Worm (Caenorhabditis elegans) whole organism, late embryonic: ENCODE data around the gene try-11.

Experiments used
- C38D4.7 ChIP-seq: fragments of 200-800 bp; sonication (Bioruptor generic); optimal IDR thresholded peaks from 2 replicates; lab custom pipeline; 2018; ENCODE audit warnings: mild to moderate bottlenecking, missing genetic modification characterization, moderate library complexity, missing compliant biosample characterization
- F13H6.1 ChIP-seq: sonication (generic microtip); optimal IDR thresholded peaks from 2 replicates; lab custom pipeline; 2016; ENCODE audit warnings: missing genetic modification characterization, missing compliant biosample characterization
- K09A11.1 ChIP-seq: sonication (generic microtip); optimal IDR thresholded peaks from 2 replicates; lab custom pipeline; 2017; ENCODE audit warnings: antibody characterized with exemption, mild to moderate bottlenecking, missing genetic modification characterization, missing compliant biosample characterization; ENCODE audit not compliant: insufficient read depth
- Y22D7AL.16 ChIP-seq: sonication (generic microtip); optimal IDR thresholded peaks from 2 replicates; lab custom pipeline; 2016; ENCODE audit warnings: missing genetic modification characterization, missing compliant biosample characterization
- ahr-1 ChIP-seq: sonication (generic microtip); optimal IDR thresholded peaks from 2 replicates; lab custom pipeline; 2016; ENCODE audit warnings: missing genetic modification characterization, missing compliant biosample characterization
- ceh-14 ChIP-seq: sonication (generic microtip); optimal IDR thresholded peaks from 2 replicates; lab custom pipeline; 2016; ENCODE audit warnings: missing genotype, missing genetic modification characterization, missing compliant biosample characterization
- ceh-2 ChIP-seq: sonication (generic microtip); optimal IDR thresholded peaks from 2 replicates; lab custom pipeline; 2016; ENCODE audit warnings: missing genotype, missing genetic modification characterization, missing compliant biosample characterization
- ceh-22 ChIP-seq: sonication (generic microtip); optimal IDR thresholded peaks from 2 replicates; lab custom pipeline; 2017; ENCODE audit warnings: missing biosample characterization, missing genetic modification characterization
- ceh-31 ChIP-seq: sonication (generic microtip); optimal IDR thresholded peaks from 2 replicates; lab custom pipeline; 2016; ENCODE audit warnings: missing genetic modification characterization, missing compliant biosample characterization
- ceh-34 ChIP-seq: sonication (generic microtip); optimal IDR thresholded peaks from 2 replicates; lab custom pipeline; 2016; ENCODE audit warnings: mild to moderate bottlenecking, missing genetic modification characterization, missing compliant biosample characterization
- ceh-45 ChIP-seq: fragments of 200-800 bp; sonication (Bioruptor generic); IDR thresholded peaks from 2 replicates; pipeline ENCODE4 v1.3.6; 2022; ENCODE audit warnings: missing genetic modification reagents, missing genetic modification characterization, missing compliant biosample characterization
- che-1 ChIP-seq: sonication (generic microtip); optimal IDR thresholded peaks from 2 replicates; lab custom pipeline; 2016; ENCODE audit warnings: mild to moderate bottlenecking, missing genetic modification characterization, missing compliant biosample characterization
- dve-1 ChIP-seq: sonication (generic microtip); optimal IDR thresholded peaks from 2 replicates; lab custom pipeline; 2017; ENCODE audit warnings: antibody characterized with exemption, mild to moderate bottlenecking, missing genetic modification characterization, missing compliant biosample characterization
- ets-4 ChIP-seq: sonication (generic microtip); optimal IDR thresholded peaks from 2 replicates; lab custom pipeline; 2016; ENCODE audit warnings: missing genetic modification characterization, missing compliant biosample characterization
- eyg-1 ChIP-seq: sonication (generic microtip); optimal IDR thresholded peaks from 2 replicates; lab custom pipeline; 2016; ENCODE audit warnings: missing genotype, missing genetic modification characterization, missing compliant biosample characterization
- fkh-10 ChIP-seq: fragments of 150-350 bp; optimal IDR thresholded peaks from 2 replicates; lab custom pipeline; 2014; ENCODE audit warnings: missing biosample characterization, missing genetic modification reagents, missing genetic modification characterization
- fkh-6 ChIP-seq: sonication (generic microtip); optimal IDR thresholded peaks from 2 replicates; lab custom pipeline; 2016; ENCODE audit warnings: missing genetic modification characterization, missing compliant biosample characterization
- gmeb-2 ChIP-seq: sonication (generic microtip); optimal IDR thresholded peaks from 2 replicates; lab custom pipeline; 2016; ENCODE audit warnings: missing genetic modification characterization, inconsistent platforms, missing compliant biosample characterization
- hlh-6 ChIP-seq: sonication (generic microtip); optimal IDR thresholded peaks from 2 replicates; lab custom pipeline; 2016; ENCODE audit warnings: missing genotype, missing genetic modification characterization, missing compliant biosample characterization
- hlh-8 ChIP-seq: sonication (generic microtip); optimal IDR thresholded peaks from 2 replicates; lab custom pipeline; 2016; ENCODE audit warnings: missing genotype, missing genetic modification characterization, missing compliant biosample characterization
- madf-2 ChIP-seq: sonication (generic microtip); optimal IDR thresholded peaks from 2 replicates; lab custom pipeline; 2017; ENCODE audit warnings: missing genetic modification characterization, missing compliant biosample characterization
- mec-3 ChIP-seq: sonication (generic microtip); optimal IDR thresholded peaks from 2 replicates; lab custom pipeline; 2016; ENCODE audit warnings: borderline replicate concordance, missing genetic modification characterization, missing compliant biosample characterization
- nfya-1 ChIP-seq: sonication (generic microtip); optimal IDR thresholded peaks from 2 replicates; lab custom pipeline; 2017; ENCODE audit warnings: missing genetic modification characterization, mild to moderate bottlenecking, missing compliant biosample characterization, antibody characterized with exemption, moderate library complexity
- nhr-232 ChIP-seq: sonication (generic microtip); optimal IDR thresholded peaks from 2 replicates; lab custom pipeline; 2016; ENCODE audit warnings: missing genetic modification characterization, missing compliant biosample characterization
- npax-4 ChIP-seq: sonication (generic microtip); optimal IDR thresholded peaks from 2 replicates; lab custom pipeline; 2016; ENCODE audit warnings: missing genetic modification characterization, missing compliant biosample characterization
- pat-9 ChIP-seq: fragments of 200-800 bp; sonication (Bioruptor generic); optimal IDR thresholded peaks from 2 replicates; lab custom pipeline; 2018; ENCODE audit warnings: mild to moderate bottlenecking, missing genetic modification characterization, moderate library complexity, missing compliant biosample characterization
- pha-4 ChIP-seq: fragments of 150-350 bp; optimal IDR thresholded peaks from 2 replicates; lab custom pipeline; 2018; ENCODE audit warnings: missing biosample characterization, missing genetic modification reagents, missing genetic modification characterization
- ref-2 ChIP-seq: sonication (generic microtip); optimal IDR thresholded peaks from 2 replicates; lab custom pipeline; 2016; ENCODE audit warnings: missing genetic modification characterization, missing compliant biosample characterization
- sdc-2 ChIP-seq: sonication (generic microtip); optimal IDR thresholded peaks from 2 replicates; lab custom pipeline; 2016; ENCODE audit warnings: missing genotype, missing genetic modification characterization, missing compliant biosample characterization
- syd-9 ChIP-seq: sonication (generic microtip); optimal IDR thresholded peaks from 2 replicates; lab custom pipeline; 2016; ENCODE audit warnings: mild to moderate bottlenecking, missing genetic modification characterization, moderate library complexity, missing compliant biosample characterization
- tbx-7 ChIP-seq: sonication (generic microtip); optimal IDR thresholded peaks from 2 replicates; lab custom pipeline; 2016; ENCODE audit warnings: missing genotype, missing genetic modification characterization, missing compliant biosample characterization
- ttx-3 ChIP-seq: sonication (generic microtip); optimal IDR thresholded peaks from 2 replicates; lab custom pipeline; 2016; ENCODE audit warnings: missing genetic modification reagents, missing genetic modification characterization, missing compliant biosample characterization
- unc-42 ChIP-seq: sonication (generic microtip); optimal IDR thresholded peaks from 2 replicates; lab custom pipeline; 2016; ENCODE audit warnings: missing genotype, missing genetic modification characterization, missing compliant biosample characterization
- unc-55 ChIP-seq: sonication (generic microtip); optimal IDR thresholded peaks from 2 replicates; lab custom pipeline; 2017; ENCODE audit warnings: missing biosample characterization, missing genetic modification reagents, missing genetic modification characterization

The try-11 gene

ce11 chrV:7451421-7451820 is at the start of gene try-11:
TSS of gene try-11 (plus strand) at chrV:7451721.
- TF ChIP-seq ceh-22 (tag; lab: Kevin White, UChicago): no peak
- no peak for TF ChIP-seq fkh-10 (GFP tag; lab: Kevin White, UChicago)
- TF ChIP-seq hlh-6 (tag; lab: Kevin White, UChicago): no peak
- TF ChIP-seq hlh-8 (tag; lab: Kevin White, UChicago): no peak

- TF ChIP-seq nhr-232 (tag; lab: Kevin White, UChicago): no peak
- no peak for TF ChIP-seq syd-9 (tag; lab: Kevin White, UChicago)
Observed at ce11 chrV:7402355-7402754, 49.2 kb upstream of the try-11 start, which contains the start of gene srj-13. TSS of gene srj-13 (plus strand) at chrV:7402655.

DNA sequence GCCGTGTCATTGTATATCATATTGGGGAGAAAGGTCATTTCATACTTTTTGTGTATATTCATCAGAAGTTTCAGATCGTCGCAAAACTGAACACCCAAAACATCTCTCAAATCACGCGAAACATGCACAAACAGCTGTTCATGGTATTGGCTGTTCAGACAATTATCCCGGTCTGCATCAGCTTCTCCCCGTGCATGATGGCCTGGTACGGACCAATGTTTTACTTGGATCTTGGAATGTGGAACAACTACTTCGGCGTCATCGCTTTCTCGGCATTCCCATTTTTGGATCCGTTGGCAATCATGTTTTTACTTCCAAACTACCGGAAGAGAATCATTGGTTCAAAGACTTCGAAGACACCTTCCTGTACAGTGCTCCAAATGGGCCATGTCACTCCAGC is 48.0 kb upstream of the try-11 start:
- TF ChIP-seq nhr-232 (tag; lab: Kevin White, UChicago): no peak
- TF ChIP-seq madf-2 (tag; lab: Kevin White, UChicago): no peak
- no peak for TF ChIP-seq ceh-45 (GFP tag; lab: Robert Waterston, UW)
- TF ChIP-seq gmeb-2 (tag; lab: Kevin White, UChicago): no peak
- TF ChIP-seq K09A11.1: no peak
- TF ChIP-seq ceh-2 (tag; lab: Kevin White, UChicago): no peak
- no peak for TF ChIP-seq fkh-10 (GFP tag; lab: Kevin White, UChicago)
- no peak for TF ChIP-seq ahr-1 (tag; lab: Kevin White, UChicago)
- no peak for TF ChIP-seq unc-42 (tag; lab: Kevin White, UChicago)
- no peak for TF ChIP-seq ceh-22 (tag; lab: Kevin White, UChicago)
- TF ChIP-seq ceh-34 (tag; lab: Kevin White, UChicago): no peak
- no peak for TF ChIP-seq nfya-1 (tag; lab: Kevin White, UChicago)
- no peak for TF ChIP-seq mec-3 (tag; lab: Kevin White, UChicago)
- TF ChIP-seq pha-4 (tag; lab: Kevin White, UChicago): no peak
- TF ChIP-seq, all 69 proteins: peak for 0

DNA sequence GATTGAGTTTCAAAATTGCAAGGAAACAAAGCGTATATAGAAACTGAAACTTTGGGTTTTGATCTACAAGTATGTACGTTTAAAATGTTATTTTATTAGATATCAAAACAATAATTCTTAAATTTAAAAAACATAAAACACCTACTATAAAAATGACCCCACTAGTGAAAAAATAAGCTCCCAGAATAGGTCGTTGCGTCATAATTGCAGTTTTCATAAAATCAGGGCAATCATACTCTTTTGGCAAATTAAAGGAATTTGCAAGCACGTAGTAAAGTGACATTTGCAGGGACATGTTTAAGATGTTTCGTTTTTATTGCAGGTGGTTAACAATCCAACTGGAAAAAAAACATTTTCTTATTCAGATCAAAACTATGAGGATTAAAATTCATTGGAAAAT is 43.0 kb upstream of the try-11 start, which contains the start of gene srt-6:
TSS of gene srt-6 (minus strand) at position 295 of the 400 bp plus-strand sequence.
- no peak for TF ChIP-seq hlh-8 (tag; lab: Kevin White, UChicago)
- TF ChIP-seq ref-2 (tag; lab: Kevin White, UChicago): no peak
- no peak for TF ChIP-seq mec-3 (tag; lab: Kevin White, UChicago)
- no peak for TF ChIP-seq C38D4.7 (GFP tag; lab: Kevin White, UChicago)

ce11 chrV:7409599-7409998 is 41.9 kb upstream of the try-11 start, which contains the start of gene R13D7.2:
TSS of gene R13D7.2 (plus strand) at chrV:7409899.
- TF ChIP-seq mec-3 (tag; lab: Kevin White, UChicago) (no peak), pat-9 (no peak), unc-55 (no peak), ceh-14 (tag; lab: Kevin White, UChicago) (no peak), unc-42 (tag; lab: Kevin White, UChicago) (no peak), ets-4 (tag; lab: Kevin White, UChicago) (no peak), npax-4 (tag; lab: Kevin White, UChicago) (no peak), eyg-1 (tag; lab: Kevin White, UChicago) (no peak)
- TF ChIP-seq, all 69 proteins: peak for 0

ce11 chrV:7411695-7412094 is 39.8 kb upstream of the try-11 start, which contains the start of gene str-41:
TSS of gene str-41 (plus strand) at chrV:7411995.
- TF ChIP-seq che-1: no peak
- TF ChIP-seq nhr-232 (tag; lab: Kevin White, UChicago): no peak
- no peak for TF ChIP-seq npax-4 (tag; lab: Kevin White, UChicago)
- no peak for TF ChIP-seq mec-3 (tag; lab: Kevin White, UChicago)
- TF ChIP-seq sdc-2: no peak
- TF ChIP-seq dve-1: no peak
- TF ChIP-seq ceh-31: no peak
- no peak for TF ChIP-seq tbx-7 (tag; lab: Kevin White, UChicago)
- TF ChIP-seq unc-55: no peak
- no peak for TF ChIP-seq Y22D7AL.16 (tag; lab: Kevin White, UChicago)
- TF ChIP-seq pat-9: no peak
- no peak for TF ChIP-seq F13H6.1 (tag; lab: Kevin White, UChicago)
- TF ChIP-seq ceh-2 (tag; lab: Kevin White, UChicago): no peak
- no peak for TF ChIP-seq fkh-6
- TF ChIP-seq ttx-3 (tag; lab: Kevin White, UChicago): no peak
